Fruit fly (Drosophila melanogaster) whole organism, prepupa: ENCODE data around the gene shep.

Experiments
- Blimp-1 ChIP-seq: fragments of 200-800 bp; sonication (Bioruptor generic); optimal IDR thresholded peaks from 3 replicates; lab custom pipeline; 2017; ENCODE audit warnings: missing biosample characterization, missing genetic modification characterization, mild to moderate bottlenecking, moderate library complexity, missing genetic modification reagents
- CG10631 ChIP-seq: fragments of 200-800 bp; sonication (Bioruptor generic); optimal IDR thresholded peaks from 2 replicates; lab custom pipeline; 2016; ENCODE audit warnings: missing biosample characterization, missing genetic modification characterization
- CG10669 ChIP-seq: fragments of 200-800 bp; sonication (Bioruptor generic); optimal IDR thresholded peaks from 3 replicates; lab custom pipeline; 2018; ENCODE audit warnings: missing biosample characterization, mild to moderate bottlenecking, missing genetic modification characterization, moderate library complexity
- CG11762 ChIP-seq: fragments of 200-800 bp; sonication (Bioruptor generic); optimal IDR thresholded peaks from 3 replicates; lab custom pipeline; 2016; ENCODE audit warnings: missing biosample characterization, missing genetic modification characterization; ENCODE audit not compliant: insufficient read depth
- CG11902 ChIP-seq: fragments of 200-800 bp; sonication (Bioruptor generic); optimal IDR thresholded peaks from 3 replicates; lab custom pipeline; 2016; ENCODE audit warnings: missing biosample characterization, missing genetic modification characterization
- CG15336 ChIP-seq: fragments of 200-800 bp; sonication (Bioruptor generic); IDR thresholded peaks from 2 replicates; pipeline ENCODE4 v1.3.6; 2022; ENCODE audit warnings: missing biosample characterization, missing genetic modification characterization
- CG16779 ChIP-seq: fragments of 200-800 bp; sonication (Bioruptor generic); optimal IDR thresholded peaks from 3 replicates; lab custom pipeline; 2017; ENCODE audit warnings: missing biosample characterization, mild to moderate bottlenecking, missing genetic modification characterization
- CG3032 ChIP-seq: fragments of 200-800 bp; optimal IDR thresholded peaks from 2 replicates; lab custom pipeline; 2019; ENCODE audit warnings: missing biosample characterization, mild to moderate bottlenecking, missing genetic modification characterization, moderate library complexity
- CG32006 ChIP-seq: fragments of 200-800 bp; sonication (Bioruptor generic); optimal IDR thresholded peaks from 3 replicates; lab custom pipeline; 2017; ENCODE audit warnings: missing biosample characterization, mild to moderate bottlenecking, missing genetic modification characterization
- CG3919 ChIP-seq: fragments of 200-800 bp; sonication (Bioruptor generic); optimal IDR thresholded peaks from 3 replicates; lab custom pipeline; 2016; ENCODE audit warnings: missing biosample characterization, missing genetic modification characterization
- CG4318 ChIP-seq: fragments of 200-800 bp; sonication (Bioruptor generic); optimal IDR thresholded peaks from 3 replicates; lab custom pipeline; 2017; ENCODE audit warnings: missing biosample characterization, mild to moderate bottlenecking, missing genetic modification characterization
- CG6276 ChIP-seq: fragments of 200-800 bp; sonication (Bioruptor generic); optimal IDR thresholded peaks from 2 replicates; lab custom pipeline; 2017; ENCODE audit warnings: missing biosample characterization, mild to moderate bottlenecking, missing genetic modification characterization
- CG6792 ChIP-seq: fragments of 200-800 bp; sonication (Bioruptor generic); optimal IDR thresholded peaks from 3 replicates; lab custom pipeline; 2016; ENCODE audit warnings: missing biosample characterization, missing genetic modification characterization
- CG6808 ChIP-seq: fragments of 200-800 bp; sonication (Bioruptor generic); optimal IDR thresholded peaks from 3 replicates; lab custom pipeline; 2017; ENCODE audit warnings: missing biosample characterization, missing genetic modification characterization, mild to moderate bottlenecking, moderate library complexity, missing genetic modification reagents
- CG6854 ChIP-seq: fragments of 200-800 bp; sonication (Bioruptor generic); optimal IDR thresholded peaks from 2 replicates; lab custom pipeline; 2017; ENCODE audit warnings: missing biosample characterization, mild to moderate bottlenecking, missing genetic modification characterization
- CG7368 ChIP-seq: fragments of 200-800 bp; sonication (Bioruptor generic); optimal IDR thresholded peaks from 3 replicates; lab custom pipeline; 2016; ENCODE audit warnings: missing biosample characterization, missing genetic modification characterization
- CG8119 ChIP-seq: fragments of 200-800 bp; sonication (Bioruptor generic); IDR thresholded peaks from 3 replicates; pipeline ENCODE4 v1.3.6; 2022; ENCODE audit warnings: missing biosample characterization, missing genetic modification characterization
- CG8319 ChIP-seq: fragments of 200-800 bp; sonication (Bioruptor generic); optimal IDR thresholded peaks from 3 replicates; lab custom pipeline; 2016; ENCODE audit warnings: missing biosample characterization, missing genetic modification characterization
- CG8632 ChIP-seq: fragments of 200-800 bp; sonication (Bioruptor generic); optimal IDR thresholded peaks from 3 replicates; lab custom pipeline; 2016; ENCODE audit warnings: missing biosample characterization, missing genetic modification characterization
- CG9139 ChIP-seq: fragments of 200-800 bp; sonication (Bioruptor generic); optimal IDR thresholded peaks from 3 replicates; lab custom pipeline; 2017; ENCODE audit warnings: missing biosample characterization, mild to moderate bottlenecking, missing genetic modification characterization
- Eip75B ChIP-seq: fragments of 200-800 bp; sonication (Bioruptor generic); optimal IDR thresholded peaks from 3 replicates; lab custom pipeline; 2016; ENCODE audit warnings: missing biosample characterization, missing genetic modification characterization
- Eip78C ChIP-seq: fragments of 200-800 bp; sonication (Bioruptor generic); peaks from one replicate; lab custom pipeline; 2016; ENCODE audit warnings: missing biosample characterization, missing genetic modification characterization
- Gug ChIP-seq: fragments of 200-800 bp; sonication (Bioruptor generic); IDR thresholded peaks from 2 replicates; pipeline ENCODE4 v1.3.6; 2022; ENCODE audit warnings: missing biosample characterization, missing genetic modification characterization
- Hr39 ChIP-seq: fragments of 200-800 bp; sonication (Bioruptor generic); optimal IDR thresholded peaks from 2 replicates; lab custom pipeline; 2016; ENCODE audit warnings: missing biosample characterization, missing genetic modification characterization
- Hr4 ChIP-seq: fragments of 200-800 bp; sonication (Bioruptor generic); optimal IDR thresholded peaks from 3 replicates; lab custom pipeline; 2016; ENCODE audit warnings: missing biosample characterization, missing genetic modification characterization
- Lpt ChIP-seq: fragments of 200-800 bp; sonication (Bioruptor generic); optimal IDR thresholded peaks from 3 replicates; lab custom pipeline; 2016; ENCODE audit warnings: missing biosample characterization, missing genetic modification characterization
- Met ChIP-seq: fragments of 200-800 bp; sonication (Bioruptor generic); optimal IDR thresholded peaks from 3 replicates; lab custom pipeline; 2016; ENCODE audit warnings: missing biosample characterization, missing genetic modification characterization
- OdsH ChIP-seq: fragments of 200-800 bp; sonication (Bioruptor generic); optimal IDR thresholded peaks from 3 replicates; lab custom pipeline; 2016; ENCODE audit warnings: missing biosample characterization, missing genetic modification characterization
- Sox14 ChIP-seq: fragments of 200-800 bp; sonication (Bioruptor generic); optimal IDR thresholded peaks from 3 replicates; lab custom pipeline; 2016; ENCODE audit warnings: missing biosample characterization, missing genetic modification characterization
- Sox15 ChIP-seq: fragments of 200-800 bp; sonication (Bioruptor generic); optimal IDR thresholded peaks from 3 replicates; lab custom pipeline; 2016; ENCODE audit warnings: missing biosample characterization, missing genetic modification characterization
- achi ChIP-seq: fragments of 200-800 bp; sonication (Bioruptor generic); optimal IDR thresholded peaks from 3 replicates; lab custom pipeline; 2016; ENCODE audit warnings: missing biosample characterization, missing genetic modification characterization
- acj6 ChIP-seq: fragments of 200-800 bp; sonication (Bioruptor generic); optimal IDR thresholded peaks from 3 replicates; lab custom pipeline; 2016; ENCODE audit warnings: missing biosample characterization, missing genetic modification characterization
- cyc ChIP-seq: fragments of 200-800 bp; sonication (Bioruptor generic); optimal IDR thresholded peaks from 3 replicates; lab custom pipeline; 2016; ENCODE audit warnings: missing biosample characterization, missing genetic modification characterization
- dac ChIP-seq: fragments of 200-800 bp; sonication (Bioruptor generic); optimal IDR thresholded peaks from 2 replicates; lab custom pipeline; 2017; ENCODE audit warnings: missing biosample characterization, mild to moderate bottlenecking, missing genetic modification characterization
- dsx ChIP-seq: fragments of 200-800 bp; optimal IDR thresholded peaks from 3 replicates; lab custom pipeline; 2019; ENCODE audit warnings: missing biosample characterization, mild to moderate bottlenecking, missing genetic modification characterization, moderate library complexity; ENCODE audit not compliant: poor library complexity, severe bottlenecking
- eg ChIP-seq: fragments of 200-800 bp; sonication (Bioruptor generic); IDR thresholded peaks from 3 replicates; pipeline ENCODE4 v1.3.6; 2022; ENCODE audit warnings: missing biosample characterization, missing genetic modification characterization
- fd85E ChIP-seq: fragments of 200-800 bp; sonication (Bioruptor generic); optimal IDR thresholded peaks from 3 replicates; lab custom pipeline; 2016; ENCODE audit warnings: missing biosample characterization, missing genetic modification characterization
- fkh ChIP-seq: fragments of 200-800 bp; sonication (Bioruptor generic); optimal IDR thresholded peaks from 3 replicates; lab custom pipeline; 2017; ENCODE audit warnings: missing biosample characterization, mild to moderate bottlenecking, missing genetic modification characterization, moderate library complexity
- net ChIP-seq: fragments of 200-800 bp; sonication (Bioruptor generic); optimal IDR thresholded peaks from 3 replicates; lab custom pipeline; 2016; ENCODE audit warnings: missing biosample characterization, missing genetic modification characterization
- salr ChIP-seq, 2 experiments: fragments of 200-800 bp; sonication (Bioruptor generic); optimal IDR thresholded peaks; 3 replicates each; lab custom pipeline; 2016 to 2018; ENCODE audit warnings: missing biosample characterization in 2 of 2, missing genetic modification characterization in 2 of 2, mild to moderate bottlenecking in 1 of 2
- spab ChIP-seq: fragments of 200-800 bp; sonication (Bioruptor generic); optimal IDR thresholded peaks from 2 replicates; lab custom pipeline; 2017; ENCODE audit warnings: missing biosample characterization, mild to moderate bottlenecking, missing genetic modification characterization, missing genetic modification reagents
- ss ChIP-seq, 2 experiments: fragments of 200-800 bp; sonication (Bioruptor generic); optimal IDR thresholded peaks; 2 replicates in 1 of 2; 3 replicates in 1 of 2; lab custom pipeline; 2017 to 2018; ENCODE audit warnings: mild to moderate bottlenecking in 2 of 2, missing biosample characterization in 2 of 2, missing genetic modification characterization in 2 of 2, moderate library complexity in 1 of 2
- svp ChIP-seq: fragments of 200-800 bp; sonication (Bioruptor generic); peaks from one replicate; lab custom pipeline; 2016; ENCODE audit warnings: missing biosample characterization, missing genetic modification characterization
- topi ChIP-seq: fragments of 200-800 bp; sonication (Bioruptor generic); optimal IDR thresholded peaks from 3 replicates; lab custom pipeline; 2016; ENCODE audit warnings: missing biosample characterization, missing genetic modification characterization
- vri ChIP-seq: fragments of 200-800 bp; sonication (Bioruptor generic); optimal IDR thresholded peaks from 3 replicates; lab custom pipeline; 2016; ENCODE audit warnings: missing biosample characterization, mild to moderate bottlenecking, missing genetic modification characterization

The shep gene

dm6 chr3L:5248863-5249262 lies 28.9 kb downstream of the shep start (continued):
- TF ChIP-seq CG9139 (peak; percentile 91), Lpt (GFP tag; lab: Kevin White, UChicago) (peak; percentile 98), CG6808 (GFP tag; lab: Kevin White, UChicago) (peak; percentile 97), dac (GFP tag; lab: Kevin White, UChicago) (peak; percentile 85), dsx (GFP tag; lab: Kevin White, UChicago) (peak; percentile 92), salr (GFP tag; optimal IDR thresholded peaks at IDR 0.05; lab: Kevin White, UChicago) (peak; percentile 81 to 96), CG16779 (peak; percentile 77), CG11902 (peak; percentile 73), CG3919 (GFP tag; lab: Kevin White, UChicago) (peak; percentile 97), Sox15 (GFP tag; lab: Kevin White, UChicago) (peak; percentile 82), Hr39 (GFP tag; lab: Kevin White, UChicago) (peak; percentile 79), Gug (GFP tag; lab: Robert Waterston, UW) (peak; percentile 91), CG32006 (GFP tag; lab: Kevin White, UChicago) (peak; percentile 99), Hr4 (GFP tag; lab: Kevin White, UChicago) (peak; percentile 97), vri (GFP tag; lab: Kevin White, UChicago) (peak; percentile 59), spab (GFP tag; lab: Kevin White, UChicago) (peak; percentile 95), CG8119 (GFP tag; lab: Robert Waterston, UW) (peak; percentile 98), CG15336 (peak; percentile 99), CG4318 (GFP tag; lab: Kevin White, UChicago) (peak; percentile 95), OdsH (peak; percentile 94), achi (peak; percentile 95), CG3032 (tag; lab: Kevin White, UChicago) (peak; percentile 94), Eip75B (GFP tag; lab: Kevin White, UChicago) (peak; percentile 79), ss (GFP tag; optimal IDR thresholded peaks at IDR 0.05; lab: Kevin White, UChicago) (peak; percentile 95 to 97), CG8632 (GFP tag; lab: Kevin White, UChicago) (peak; percentile 88), CG8319 (GFP tag; lab: Kevin White, UChicago) (peak; percentile 89), CG6792 (GFP tag; lab: Kevin White, UChicago) (peak; percentile 83), svp (GFP tag; lab: Kevin White, UChicago) (peak; percentile 87)
- TF ChIP-seq, all 60 proteins: peak for 57

- TF ChIP-seq Lpt (GFP tag; lab: Kevin White, UChicago) = peak; percentile 72
- peak; percentile 11 for TF ChIP-seq Blimp-1 (GFP tag; lab: Kevin White, UChicago)
- peak; percentile 83 for TF ChIP-seq CG6276 (GFP tag; lab: Kevin White, UChicago)
- peak; percentile 68 for TF ChIP-seq acj6 (GFP tag; lab: Kevin White, UChicago)
- TF ChIP-seq eg (GFP tag; lab: Robert Waterston, UW) = peak; percentile 86
- TF ChIP-seq topi (GFP tag; lab: Kevin White, UChicago) = peak; percentile 64
- peak; percentile 75 for TF ChIP-seq CG11762 (GFP tag; lab: Kevin White, UChicago)
- no peak for TF ChIP-seq CG6854 (GFP tag; lab: Kevin White, UChicago)
- TF ChIP-seq net (GFP tag; lab: Kevin White, UChicago) = peak; percentile 79
- TF ChIP-seq Eip75B (GFP tag; lab: Kevin White, UChicago) = peak; percentile 51
- peak; percentile 86 for TF ChIP-seq CG32006 (GFP tag; lab: Kevin White, UChicago)
- TF ChIP-seq CG7368 = peak; percentile 72
- TF ChIP-seq Eip78C (GFP tag; lab: Kevin White, UChicago) = peak; percentile 89
- TF ChIP-seq CG16779 = peak; percentile 26
- peak; percentile 23 for TF ChIP-seq fkh (GFP tag; lab: Kevin White, UChicago)
- TF ChIP-seq CG15336 = peak; percentile 87
- peak; percentile 16 for TF ChIP-seq CG10669 (GFP tag; lab: Kevin White, UChicago)
- TF ChIP-seq Sox14 (GFP tag; lab: Kevin White, UChicago) = peak; percentile 79
- peak; percentile 85 for TF ChIP-seq Hr39 (GFP tag; lab: Kevin White, UChicago)
- peak; percentile 40 for TF ChIP-seq CG6808 (GFP tag; lab: Kevin White, UChicago)
- TF ChIP-seq cyc (GFP tag; lab: Kevin White, UChicago) = peak; percentile 71
- peak; percentile 31 for TF ChIP-seq fd85E (GFP tag; lab: Kevin White, UChicago)
- peak; percentile 62 for TF ChIP-seq CG10631 (GFP tag; lab: Kevin White, UChicago)
- peak; percentile 36 for TF ChIP-seq dsx (GFP tag; lab: Kevin White, UChicago)
- TF ChIP-seq CG8632 (GFP tag; lab: Kevin White, UChicago) = peak; percentile 25
- TF ChIP-seq CG11902 = peak; percentile 67
- peak; percentile 81 for TF ChIP-seq OdsH
- TF ChIP-seq salr (GFP tag; optimal IDR thresholded peaks at IDR 0.05; lab: Kevin White, UChicago) = peak in 1 of 2 experiments; percentile 43
- peak; percentile 64 for TF ChIP-seq CG3032 (tag; lab: Kevin White, UChicago)
- peak; percentile 73 for TF ChIP-seq Met (GFP tag; lab: Kevin White, UChicago)
Observed at dm6 chr3L:5247923-5248821, 29.6 kb downstream of the shep start.
